Worm (Caenorhabditis elegans) whole organism, midembryonic: ENCODE results near the gene cyp-35A2.

ENCODE experiments used
- T22C8.4 ChIP-seq: fragments of 200-800 bp; sonication (Bioruptor generic); IDR thresholded peaks from 2 replicates; pipeline ENCODE4 v1.3.6; 2022; ENCODE audit warnings: missing genetic modification characterization, missing compliant biosample characterization
- flt-1 ChIP-seq: fragments of 200-800 bp; sonication (Bioruptor generic); IDR thresholded peaks from 2 replicates; pipeline ENCODE4 v1.3.6; 2022; ENCODE audit warnings: missing genetic modification characterization, missing compliant biosample characterization
- klf-2 ChIP-seq: fragments of 200-800 bp; sonication (Bioruptor generic); conservative IDR thresholded peaks from 2 replicates; pipeline ENCODE4 v1.3.6; 2022; ENCODE audit warnings: missing genetic modification reagents, missing genetic modification characterization, missing compliant biosample characterization
- med-1 ChIP-seq: sonication (generic microtip); optimal IDR thresholded peaks from 2 replicates; lab custom pipeline; 2017; ENCODE audit warnings: missing genetic modification characterization, mild to moderate bottlenecking, missing compliant biosample characterization, antibody characterized with exemption, missing genetic modification reagents; ENCODE audit not compliant: insufficient read depth
- ref-1 ChIP-seq: fragments of 200-800 bp; sonication (Bioruptor generic); conservative IDR thresholded peaks from 2 replicates; pipeline ENCODE4 v1.3.6; 2022; ENCODE audit warnings: missing genetic modification reagents, missing genetic modification characterization, missing compliant biosample characterization
- tab-1 ChIP-seq: fragments of 200-800 bp; sonication (Bioruptor generic); IDR thresholded peaks from 2 replicates; pipeline ENCODE4 v1.3.6; 2022; ENCODE audit warnings: missing genetic modification characterization, missing compliant biosample characterization
- ztf-23 ChIP-seq: fragments of 200-800 bp; sonication (Bioruptor generic); IDR thresholded peaks from 2 replicates; pipeline ENCODE4 v1.3.6; 2022; ENCODE audit warnings: missing genetic modification reagents, missing genetic modification characterization, missing compliant biosample characterization

ce11 chrV:7408520-7408919 lies 44.5 kb upstream of the cyp-35A2 start, which contains the start of gene srt-6:
- TF ChIP-seq flt-1 (GFP tag; lab: Robert Waterston, UW), result no peak
- TF ChIP-seq klf-2 (GFP tag; lab: Robert Waterston, UW), result no peak
- no peak for TF ChIP-seq ztf-23 (GFP tag; lab: Robert Waterston, UW)
- TF ChIP-seq tab-1, result no peak
- TF ChIP-seq T22C8.4 (GFP tag; lab: Robert Waterston, UW), result no peak
- no peak for TF ChIP-seq med-1 (GFP tag; lab: Kevin White, UChicago)
- no peak for TF ChIP-seq ref-1 (GFP tag; lab: Robert Waterston, UW)
